Fruit fly (Drosophila melanogaster) whole organism: ENCODE data around the gene CDase.

ENCODE experiments used
- CG8478 ChIP-seq: fragments of >200 bp; optimal IDR thresholded peaks from 2 replicates; lab custom pipeline; 2018; ENCODE audit warnings: inconsistent platforms
- Dll ChIP-seq: fragments of >200 bp; optimal IDR thresholded peaks from 2 replicates; lab custom pipeline; 2017
- EcR ChIP-seq, 2 experiments: fragments of >200 bp; optimal IDR thresholded peaks; 2 replicates each; lab custom pipeline; 2017; ENCODE audit warnings: missing biosample characterization in 2 of 2, missing genetic modification characterization in 2 of 2, missing genetic modification reagents in 2 of 2
- pan ChIP-seq: fragments of >200 bp; optimal IDR thresholded peaks from 2 replicates; lab custom pipeline; 2017
- psq ChIP-seq: fragments of >200 bp; optimal IDR thresholded peaks from 2 replicates; lab custom pipeline; 2017
- usp ChIP-seq: fragments of >200 bp; optimal IDR thresholded peaks from 2 replicates; lab custom pipeline; 2017; ENCODE audit warnings: missing biosample characterization, missing genetic modification characterization, mixed read lengths

Gene CDase

dm6 chr3R:30431258-30432114 lies 27.8 kb upstream of the CDase start, which contains the start of gene CG15534:
TSS of gene CG15534 (plus strand) at chr3R:30432064.
- TF ChIP-seq CG8478 (no peak), usp (GFP tag; lab: Kevin White, UChicago) (no peak), Dll (no peak), EcR (GFP tag; optimal IDR thresholded peaks at IDR 0.05; lab: Kevin White, UChicago) (no peak), pan (lab: Kevin White, UChicago) (no peak), psq (lab: Kevin White, UChicago) (no peak)

DNA sequence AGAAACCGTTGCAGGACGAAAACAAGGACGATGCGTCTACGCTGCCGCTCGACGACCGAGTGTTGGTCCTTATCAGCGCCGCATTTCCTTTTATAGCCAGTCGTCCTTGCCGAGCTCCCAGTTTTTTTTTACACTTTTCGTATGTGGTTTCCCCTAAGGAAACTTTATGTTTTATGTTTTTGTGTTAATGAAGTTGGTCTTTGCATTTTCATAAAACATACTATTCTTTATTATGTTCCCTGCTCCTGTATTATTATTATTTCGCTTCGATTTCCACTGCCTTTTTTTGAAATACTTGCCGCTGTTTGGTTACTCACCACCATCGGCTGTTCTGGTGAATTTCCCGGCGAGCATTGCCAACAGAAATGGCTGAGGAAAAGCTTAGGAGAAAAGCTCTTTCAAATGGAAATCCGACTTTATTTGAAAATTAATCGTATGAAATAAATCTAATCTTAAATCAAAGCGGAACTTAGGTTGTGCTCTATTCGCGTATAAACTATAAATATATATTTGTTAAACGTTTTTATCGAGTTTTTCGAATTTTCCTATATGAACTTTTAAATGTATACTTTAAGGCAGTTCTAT lies 15.7 kb upstream of the CDase start, which contains the start of gene CG15537:
Gene CG15537 (minus strand): TSS at position 51 of the 585 bp plus-strand sequence.
- TF ChIP-seq pan (lab: Kevin White, UChicago) (no peak), CG8478 (no peak), usp (GFP tag; lab: Kevin White, UChicago) (no peak), Dll (no peak), psq (lab: Kevin White, UChicago) (no peak), EcR (GFP tag; optimal IDR thresholded peaks at IDR 0.05; lab: Kevin White, UChicago) (no peak)

DNA sequence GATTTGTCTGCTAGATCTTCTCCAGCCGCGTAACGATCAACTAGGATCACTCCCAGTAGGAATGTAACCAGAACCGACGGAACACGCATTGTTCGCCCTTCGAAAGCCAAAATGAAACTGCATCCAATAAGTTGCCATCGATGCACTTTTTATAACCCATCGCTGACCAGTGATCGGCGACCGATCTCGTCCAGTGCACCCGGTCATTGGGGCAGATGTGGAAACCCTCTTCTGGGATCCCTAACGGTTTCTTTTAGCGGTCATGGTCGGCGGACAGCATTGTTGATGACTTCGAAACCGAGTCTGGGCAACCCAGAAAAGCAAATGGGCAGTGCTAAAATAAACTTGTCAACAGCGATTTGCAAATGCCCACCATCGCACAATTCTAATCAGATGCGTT lies 14.4 kb upstream of the CDase start, which contains the start of gene Osi23:
Gene Osi23 (minus strand): TSS at position 101 of the 400 bp plus-strand sequence.
- TF ChIP-seq EcR (GFP tag; optimal IDR thresholded peaks at IDR 0.05; lab: Kevin White, UChicago), result no peak
- no peak for TF ChIP-seq psq (lab: Kevin White, UChicago)
- no peak for TF ChIP-seq usp (GFP tag; lab: Kevin White, UChicago)
- TF ChIP-seq Dll, result no peak
- no peak for TF ChIP-seq CG8478
- TF ChIP-seq pan (lab: Kevin White, UChicago), result no peak

dm6 chr3R:30449446-30449845 lies 9.9 kb upstream of the CDase start:
- TF ChIP-seq Dll (no peak), usp (GFP tag; lab: Kevin White, UChicago) (no peak), CG8478 (no peak), pan (lab: Kevin White, UChicago) (no peak), EcR (GFP tag; optimal IDR thresholded peaks at IDR 0.05; lab: Kevin White, UChicago) (no peak), psq (lab: Kevin White, UChicago) (no peak)

- TF ChIP-seq pan (lab: Kevin White, UChicago) (no peak), EcR (GFP tag; optimal IDR thresholded peaks at IDR 0.05; lab: Kevin White, UChicago) (no peak), Dll (peak; percentile 91), usp (GFP tag; lab: Kevin White, UChicago) (no peak), psq (lab: Kevin White, UChicago) (no peak)
Measured at dm6 chr3R:30450224-30450623, 9.1 kb upstream of the CDase start.

DNA sequence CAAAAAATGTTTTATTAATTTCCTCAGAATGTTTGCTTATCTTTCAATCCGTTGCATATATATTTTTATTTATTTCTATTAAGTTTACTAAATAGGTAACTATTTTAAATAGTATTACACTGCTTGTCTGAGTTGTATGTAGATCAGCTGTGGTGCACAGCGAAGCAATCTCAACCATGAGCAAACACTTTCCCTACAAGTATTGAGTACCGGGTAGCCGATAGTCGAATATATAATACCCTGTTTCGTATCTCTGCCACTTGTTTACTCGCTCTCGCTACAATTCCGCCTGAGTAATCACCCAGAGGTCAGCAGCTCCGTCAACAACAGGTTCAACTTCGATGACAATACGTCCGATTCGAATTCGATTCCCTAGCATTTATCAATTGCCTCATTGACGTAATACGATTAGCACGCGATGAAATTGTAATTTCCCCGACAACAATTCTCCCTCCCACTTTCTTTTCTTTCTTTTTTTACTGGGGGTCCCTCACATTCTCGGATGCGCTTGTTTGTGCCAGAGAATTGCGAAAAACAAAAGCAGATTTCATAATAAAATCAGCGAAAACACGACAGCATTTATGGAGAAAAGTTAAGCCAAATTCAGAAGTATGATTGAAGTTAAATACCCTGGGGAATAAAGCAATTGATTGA lies 8.5 kb upstream of the CDase start:
- TF ChIP-seq psq (lab: Kevin White, UChicago) (no peak), pan (lab: Kevin White, UChicago) (no peak), CG8478 (no peak), usp (GFP tag; lab: Kevin White, UChicago) (no peak), Dll (no peak), EcR (GFP tag; optimal IDR thresholded peaks at IDR 0.05; lab: Kevin White, UChicago) (no peak)

- no peak for TF ChIP-seq psq (lab: Kevin White, UChicago)
- TF ChIP-seq Dll, result no peak
- no peak for TF ChIP-seq usp (GFP tag; lab: Kevin White, UChicago)
- TF ChIP-seq EcR (GFP tag; optimal IDR thresholded peaks at IDR 0.05; lab: Kevin White, UChicago), result no peak
- TF ChIP-seq CG8478, result no peak
- TF ChIP-seq pan (lab: Kevin White, UChicago), result no peak
Measured at dm6 chr3R:30453236-30453635, 6.1 kb upstream of the CDase start.

DNA sequence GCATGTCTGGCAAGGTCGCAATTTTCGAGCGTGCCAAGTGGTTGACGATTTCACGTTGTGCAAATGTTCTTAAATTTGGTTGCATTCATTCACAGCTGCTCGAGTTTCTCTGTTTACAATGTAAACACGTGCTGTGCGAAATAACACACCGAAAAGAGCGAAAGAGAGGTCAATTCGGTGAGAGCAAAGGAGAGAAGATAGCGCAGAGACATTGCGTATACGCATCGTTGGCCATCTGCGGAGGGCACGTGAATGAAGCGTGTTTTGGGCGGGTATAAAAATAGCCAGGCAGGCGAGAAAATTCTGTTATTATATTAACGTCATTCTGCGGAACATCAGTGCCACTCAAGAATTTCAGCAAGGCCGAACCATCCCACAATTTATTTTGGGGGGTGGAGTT lies 4.9 kb upstream of the CDase start:
- TF ChIP-seq EcR (GFP tag; optimal IDR thresholded peaks at IDR 0.05; lab: Kevin White, UChicago) (no peak), pan (lab: Kevin White, UChicago) (no peak), CG8478 (no peak), psq (lab: Kevin White, UChicago) (no peak), usp (GFP tag; lab: Kevin White, UChicago) (no peak), Dll (no peak)

DNA sequence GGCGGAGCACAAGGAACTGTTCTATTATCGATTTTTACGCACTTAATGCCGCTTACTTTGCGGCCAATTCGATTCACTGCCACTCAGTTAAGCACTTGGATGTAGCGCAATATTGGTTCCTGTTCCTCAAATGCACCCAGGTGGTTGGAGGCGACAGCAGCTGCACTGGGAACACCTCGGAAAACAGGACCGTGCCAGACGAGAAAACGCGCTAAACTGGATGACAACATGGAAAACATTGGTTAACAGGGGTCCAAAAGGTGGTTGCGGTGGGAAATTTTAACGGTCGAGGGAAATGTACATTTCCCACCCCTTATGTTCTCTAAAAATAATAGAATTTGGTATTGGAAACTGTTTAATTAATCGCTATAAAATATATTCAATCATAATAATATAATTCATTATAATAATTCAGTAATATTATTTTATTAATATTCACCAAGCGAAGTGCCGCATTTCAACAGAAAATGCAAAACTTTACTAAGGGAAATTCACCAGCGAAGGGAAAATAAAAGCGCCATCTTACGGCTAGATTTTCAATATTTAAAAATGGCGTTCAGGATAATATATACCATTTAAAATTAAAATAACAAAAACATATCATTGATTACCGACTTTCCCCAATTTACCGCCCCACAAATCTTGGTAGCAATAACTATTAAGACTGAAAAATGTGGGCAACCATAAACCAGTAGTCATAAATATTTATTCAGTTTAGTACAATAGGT lies 3.3 kb upstream of the CDase start, which contains the start of gene aralar1:
Gene aralar1 (minus strand): TSS at position 51 of the 728 bp plus-strand sequence.
- TF ChIP-seq Dll (no peak), CG8478 (no peak), pan (lab: Kevin White, UChicago) (no peak), usp (GFP tag; lab: Kevin White, UChicago) (no peak), EcR (GFP tag; optimal IDR thresholded peaks at IDR 0.05; lab: Kevin White, UChicago) (no peak), psq (lab: Kevin White, UChicago) (no peak)

dm6 chr3R:30460187-30460586 lies 866 bp downstream of the CDase start:
- TF ChIP-seq CG8478 (no peak), usp (GFP tag; lab: Kevin White, UChicago) (no peak), pan (lab: Kevin White, UChicago) (no peak), EcR (GFP tag; optimal IDR thresholded peaks at IDR 0.05; lab: Kevin White, UChicago) (no peak), psq (lab: Kevin White, UChicago) (no peak), Dll (no peak)
